Fruit fly (Drosophila melanogaster): Measurements from ENCODE around the gene CG43732.

DNA sequence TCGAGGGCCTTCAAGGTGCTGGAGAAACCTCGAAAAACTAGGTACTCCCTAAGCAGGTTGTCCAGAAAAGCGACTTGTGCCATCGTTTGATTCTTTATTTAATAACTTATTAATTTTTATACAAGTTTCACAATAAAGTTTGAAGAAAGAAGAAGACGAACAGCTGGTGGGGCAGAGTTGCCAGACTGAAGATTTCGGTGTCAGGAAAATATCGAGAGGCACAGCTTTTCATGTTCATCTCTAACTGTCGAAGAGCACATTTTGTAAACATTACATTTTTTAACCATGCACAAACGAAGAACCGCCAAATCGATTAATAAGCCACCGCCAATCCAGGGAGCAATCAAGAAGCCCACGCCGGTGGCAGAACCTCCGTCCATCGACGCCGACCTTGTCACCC, 73.9 kb downstream of the CG43732 start, which contains the start of the genes CG6005 and CG14286:
- TF ChIP-seq psq (GFP tag; optimal IDR thresholded peaks at IDR 0.05) (peak; percentile 2), pnt (GFP tag; optimal IDR thresholded peaks at IDR 0.05) (no peak), Poxn (GFP tag; IDR thresholded peaks at IDR 0.05) (no peak), gem (tag; optimal IDR thresholded peaks at IDR 0.05) (no peak), chn (GFP tag; optimal IDR thresholded peaks at IDR 0.05) (peak; percentile 78), da (GFP tag; optimal IDR thresholded peaks at IDR 0.05) (peak; percentile 32), Hr39 (optimal IDR thresholded peaks at IDR 0.05) (no peak), CG9727 (GFP tag; optimal IDR thresholded peaks at IDR 0.05) (peak; percentile 12)
